Fruit fly (Drosophila melanogaster) whole organism, embryonic: ENCODE data around the gene CG31343.
A peak's percentile ranks its signal among the peaks of the same experiment; 100 is the strongest.

Source experiments
- ATbp ChIP-seq: fragments of 200-800 bp; sonication (Bioruptor generic); optimal IDR thresholded peaks from 2 replicates; lab custom pipeline; 2017; ENCODE audit warnings: missing biosample characterization, mild to moderate bottlenecking, missing genetic modification characterization, missing genetic modification reagents
- BEAF-32 ChIP-seq: fragments of 200-800 bp; sonication (Bioruptor generic); optimal IDR thresholded peaks from 3 replicates; lab custom pipeline; 2017; ENCODE audit warnings: missing biosample characterization, missing genetic modification characterization, mild to moderate bottlenecking, moderate library complexity, missing genetic modification reagents
- Bgb ChIP-seq: fragments of 200-800 bp; sonication (Bioruptor generic); IDR thresholded peaks from 2 replicates; pipeline ENCODE4 v1.3.6; 2022; ENCODE audit warnings: missing biosample characterization, missing genetic modification characterization; ENCODE audit not compliant: partially characterized antibody
- C15 ChIP-seq: fragments of 200-800 bp; sonication (Bioruptor generic); IDR thresholded peaks from 3 replicates; pipeline ENCODE4 v1.3.6; 2022; ENCODE audit warnings: missing biosample characterization, missing genetic modification characterization
- CG10654 ChIP-seq: fragments of 200-800 bp; sonication (Bioruptor generic); optimal IDR thresholded peaks from 2 replicates; lab custom pipeline; 2016; ENCODE audit warnings: missing biosample characterization, missing genetic modification characterization
- CG12299 ChIP-seq: fragments of 200-800 bp; sonication (Bioruptor generic); optimal IDR thresholded peaks from 2 replicates; lab custom pipeline; 2018; ENCODE audit warnings: missing biosample characterization, mild to moderate bottlenecking, missing genetic modification characterization
- CG13894 ChIP-seq: fragments of 200-800 bp; sonication (Bioruptor generic); optimal IDR thresholded peaks from 3 replicates; lab custom pipeline; 2018; ENCODE audit warnings: missing biosample characterization, mild to moderate bottlenecking, missing genetic modification characterization, moderate library complexity
- CG14667 ChIP-seq: fragments of 200-800 bp; sonication (Bioruptor generic); IDR thresholded peaks from 2 replicates; pipeline ENCODE4 v1.3.6; 2022; ENCODE audit warnings: missing biosample characterization, missing genetic modification characterization
- CG17359 ChIP-seq: fragments of 200-800 bp; sonication (Bioruptor generic); optimal IDR thresholded peaks from 3 replicates; lab custom pipeline; 2018; ENCODE audit warnings: missing biosample characterization, mild to moderate bottlenecking, missing genetic modification characterization, moderate library complexity
- CG1792 ChIP-seq: fragments of 200-800 bp; sonication (Bioruptor generic); optimal IDR thresholded peaks from 2 replicates; lab custom pipeline; 2016; ENCODE audit warnings: missing biosample characterization, missing genetic modification characterization
- CG2116 ChIP-seq: fragments of 200-800 bp; sonication (Bioruptor generic); optimal IDR thresholded peaks from 3 replicates; lab custom pipeline; 2018; ENCODE audit warnings: missing biosample characterization, mild to moderate bottlenecking, missing genetic modification characterization
- CG3407 ChIP-seq: fragments of 200-800 bp; sonication (Bioruptor generic); optimal IDR thresholded peaks from 2 replicates; lab custom pipeline; 2018; ENCODE audit warnings: missing biosample characterization, mild to moderate bottlenecking, missing genetic modification characterization
- CG5180 ChIP-seq: fragments of 200-800 bp; sonication (Bioruptor generic); optimal IDR thresholded peaks from 3 replicates; lab custom pipeline; 2017; ENCODE audit warnings: missing biosample characterization, missing genetic modification characterization, mild to moderate bottlenecking, moderate library complexity, missing genetic modification reagents
- CHES-1-like ChIP-seq: fragments of 200-800 bp; sonication (Bioruptor generic); optimal IDR thresholded peaks from 2 replicates; lab custom pipeline; 2016; ENCODE audit warnings: missing biosample characterization, missing genetic modification characterization
- D19B ChIP-seq: fragments of 200-800 bp; sonication (Bioruptor generic); optimal IDR thresholded peaks from 2 replicates; lab custom pipeline; 2017; ENCODE audit warnings: missing biosample characterization, mild to moderate bottlenecking, missing genetic modification characterization
- Dfd ChIP-seq, 2 experiments: fragments of >200 bp; optimal IDR thresholded peaks; 2 replicates each; lab custom pipeline; 2017; ENCODE audit warnings: missing biosample characterization in 2 of 2, missing genetic modification characterization in 2 of 2
- Dll ChIP-seq: fragments of 200-800 bp; sonication (Bioruptor generic); IDR thresholded peaks from 4 replicates; pipeline ENCODE4 v1.3.6; 2022; ENCODE audit warnings: missing biosample characterization, missing genetic modification characterization; ENCODE audit not compliant: partially characterized antibody
- Doc2 ChIP-seq: fragments of 200-800 bp; sonication (Bioruptor generic); IDR thresholded peaks from 2 replicates; pipeline ENCODE4 v1.3.6; 2022; ENCODE audit warnings: missing biosample characterization, missing genetic modification characterization
- E2f1 ChIP-seq: fragments of 200-800 bp; sonication (Bioruptor generic); IDR thresholded peaks from 2 replicates; pipeline ENCODE4 v1.3.6; 2022; ENCODE audit warnings: missing biosample characterization, missing genetic modification characterization
- H2.0 ChIP-seq: fragments of 200-800 bp; sonication (Bioruptor generic); IDR thresholded peaks from 2 replicates; pipeline ENCODE4 v1.3.6; 2022; ENCODE audit warnings: missing biosample characterization, missing genetic modification characterization
- HLH54F ChIP-seq: fragments of 200-800 bp; sonication (Bioruptor generic); optimal IDR thresholded peaks from 3 replicates; lab custom pipeline; 2016; ENCODE audit warnings: missing biosample characterization, missing genetic modification characterization
- Hey ChIP-seq: fragments of 200-800 bp; sonication (Bioruptor generic); optimal IDR thresholded peaks from 3 replicates; lab custom pipeline; 2018; ENCODE audit warnings: missing biosample characterization, mild to moderate bottlenecking, missing genetic modification characterization
- Hr78 ChIP-seq, 2 experiments: fragments of 200-800 bp in 1 of 2; fragments of >200 bp in 1 of 2; sonication (Bioruptor generic) in 1 of 2; optimal IDR thresholded peaks; 2 replicates each; lab custom pipeline; 2017 to 2019; ENCODE audit warnings: missing biosample characterization in 2 of 2, missing genetic modification characterization in 2 of 2, mild to moderate bottlenecking in 1 of 2, moderate library complexity in 1 of 2
- Jarid2 ChIP-seq: fragments of 200-800 bp; sonication (Bioruptor generic); optimal IDR thresholded peaks from 3 replicates; lab custom pipeline; 2017; ENCODE audit warnings: mild to moderate bottlenecking, missing biosample characterization, missing genetic modification reagents, missing genetic modification characterization
- Mes4 ChIP-seq: fragments of 200-800 bp; sonication (Bioruptor generic); optimal IDR thresholded peaks from 2 replicates; lab custom pipeline; 2016; ENCODE audit warnings: missing biosample characterization, missing genetic modification characterization
- NfI ChIP-seq: fragments of 200-800 bp; sonication (Bioruptor generic); optimal IDR thresholded peaks from 3 replicates; lab custom pipeline; 2018; ENCODE audit warnings: missing biosample characterization, mild to moderate bottlenecking, missing genetic modification characterization, moderate library complexity
- PHDP ChIP-seq: fragments of 200-800 bp; sonication (Bioruptor generic); optimal IDR thresholded peaks from 3 replicates; lab custom pipeline; 2018; ENCODE audit warnings: missing biosample characterization, mild to moderate bottlenecking, missing genetic modification characterization, moderate library complexity
- TFAM ChIP-seq: fragments of 200-800 bp; sonication (Bioruptor generic); optimal IDR thresholded peaks from 2 replicates; lab custom pipeline; 2017; ENCODE audit warnings: missing biosample characterization, missing genetic modification characterization, inconsistent platforms
- Vsx1 ChIP-seq: fragments of 200-800 bp; sonication (Bioruptor generic); optimal IDR thresholded peaks from 2 replicates; lab custom pipeline; 2017; ENCODE audit warnings: missing biosample characterization, mild to moderate bottlenecking, missing genetic modification characterization, missing genetic modification reagents
- Xbp1 ChIP-seq: fragments of 200-800 bp; sonication (Bioruptor generic); optimal IDR thresholded peaks from 3 replicates; lab custom pipeline; 2016; ENCODE audit warnings: missing biosample characterization, mild to moderate bottlenecking, missing genetic modification characterization
- ato ChIP-seq: fragments of 200-800 bp; sonication (Bioruptor generic); IDR thresholded peaks from 2 replicates; pipeline ENCODE4 v1.3.6; 2022; ENCODE audit warnings: missing biosample characterization, missing genetic modification characterization; ENCODE audit not compliant: partially characterized antibody
- bowl ChIP-seq: fragments of 200-800 bp; sonication (Bioruptor generic); IDR thresholded peaks from 2 replicates; pipeline ENCODE4 v1.3.6; 2022; ENCODE audit warnings: missing biosample characterization, missing genetic modification characterization
- cad ChIP-seq: fragments of >200 bp; optimal IDR thresholded peaks from 2 replicates; lab custom pipeline; 2017; ENCODE audit warnings: missing biosample characterization, missing genetic modification characterization
- chinmo ChIP-seq: fragments of 200-800 bp; sonication (Bioruptor generic); IDR thresholded peaks from 4 replicates; pipeline ENCODE4 v1.3.6; 2022; ENCODE audit warnings: missing biosample characterization, missing genetic modification characterization; ENCODE audit not compliant: partially characterized antibody
- chn ChIP-seq: fragments of 200-800 bp; sonication (Bioruptor generic); optimal IDR thresholded peaks from 2 replicates; lab custom pipeline; 2016; ENCODE audit warnings: missing biosample characterization, missing genetic modification characterization
- crol ChIP-seq: fragments of 200-800 bp; sonication (Bioruptor generic); IDR thresholded peaks from 2 replicates; pipeline ENCODE4 v1.3.6; 2022; ENCODE audit warnings: missing biosample characterization, missing genetic modification characterization
- dpn ChIP-seq, 2 experiments: fragments of 200-800 bp; sonication (Bioruptor generic); optimal IDR thresholded peaks; 3 replicates each; lab custom pipeline; 2016; ENCODE audit warnings: missing biosample characterization in 2 of 2, missing genetic modification characterization in 2 of 2
- dysf ChIP-seq: fragments of 200-800 bp; sonication (Bioruptor generic); IDR thresholded peaks from 3 replicates; pipeline ENCODE4 v1.3.6; 2022; ENCODE audit warnings: missing biosample characterization, missing genetic modification characterization
- esg ChIP-seq: fragments of 200-800 bp; sonication (Bioruptor generic); conservative IDR thresholded peaks from 2 replicates; pipeline ENCODE4 v1.3.6; 2022; ENCODE audit warnings: missing biosample characterization, missing genetic modification characterization
- fru ChIP-seq: fragments of >200 bp; optimal IDR thresholded peaks from 2 replicates; lab custom pipeline; 2017
- hb ChIP-seq: fragments of 200-800 bp; sonication (Bioruptor generic); IDR thresholded peaks from 3 replicates; pipeline ENCODE4 v1.3.6; 2022; ENCODE audit warnings: missing biosample characterization, missing genetic modification characterization; ENCODE audit not compliant: partially characterized antibody
- kah ChIP-seq: fragments of 200-800 bp; sonication (Bioruptor generic); optimal IDR thresholded peaks from 2 replicates; lab custom pipeline; 2018; ENCODE audit warnings: missing biosample characterization, mild to moderate bottlenecking, missing genetic modification characterization
- kni ChIP-seq: fragments of 200-800 bp; sonication (Bioruptor generic); optimal IDR thresholded peaks from 3 replicates; lab custom pipeline; 2017; ENCODE audit warnings: mild to moderate bottlenecking, missing biosample characterization, missing genetic modification reagents, missing genetic modification characterization
- rib ChIP-seq: fragments of 200-800 bp; sonication (Bioruptor generic); IDR thresholded peaks from 2 replicates; pipeline ENCODE4 v1.3.6; 2022; ENCODE audit warnings: missing biosample characterization, missing genetic modification characterization
- run ChIP-seq: fragments of 200-800 bp; sonication (Bioruptor generic); optimal IDR thresholded peaks from 3 replicates; lab custom pipeline; 2018; ENCODE audit warnings: missing biosample characterization, mild to moderate bottlenecking, missing genetic modification characterization
- stwl ChIP-seq: fragments of 200-800 bp; sonication (Bioruptor generic); optimal IDR thresholded peaks from 3 replicates; lab custom pipeline; 2018; ENCODE audit warnings: missing biosample characterization, mild to moderate bottlenecking, missing genetic modification characterization, moderate library complexity
- trh ChIP-seq: fragments of 200-800 bp; sonication (Bioruptor generic); optimal IDR thresholded peaks from 2 replicates; lab custom pipeline; 2016; ENCODE audit warnings: missing biosample characterization, missing genetic modification characterization
- usp ChIP-seq: fragments of >200 bp; optimal IDR thresholded peaks from 2 replicates; lab custom pipeline; 2017; ENCODE audit warnings: missing biosample characterization, missing genetic modification characterization
- vfl ChIP-seq: fragments of 200-800 bp; sonication (Bioruptor generic); optimal IDR thresholded peaks from 2 replicates; lab custom pipeline; 2016; ENCODE audit warnings: missing biosample characterization, missing genetic modification characterization
- zen ChIP-seq: fragments of 200-800 bp; sonication (Bioruptor generic); optimal IDR thresholded peaks from 3 replicates; lab custom pipeline; 2018; ENCODE audit warnings: missing biosample characterization, mild to moderate bottlenecking, missing genetic modification characterization, moderate library complexity
- zen2 ChIP-seq: fragments of 200-800 bp; sonication (Bioruptor generic); IDR thresholded peaks from 3 replicates; pipeline ENCODE4 v1.3.6; 2022; ENCODE audit warnings: missing biosample characterization, missing genetic modification characterization; ENCODE audit not compliant: partially characterized antibody

Gene CG31343

dm6 chr3R:21698895-21699300, 46.2 kb upstream of the CG31343 start (continued):
- TF ChIP-seq usp (no peak), CG14667 (no peak), CG5180 (no peak), stwl (no peak), Xbp1 (GFP tag; lab: Kevin White, UChicago) (no peak), zen (no peak), hb (no peak), C15 (GFP tag; lab: Robert Waterston, UW) (no peak), CG1792 (GFP tag; lab: Kevin White, UChicago) (no peak), cad (GFP tag; lab: Kevin White, UChicago) (no peak), kah (GFP tag; lab: Kevin White, UChicago) (no peak), kni (GFP tag; lab: Kevin White, UChicago) (no peak), chn (GFP tag; lab: Kevin White, UChicago) (no peak), H2.0 (GFP tag; lab: Robert Waterston, UW) (no peak), Hr78 (GFP tag; optimal IDR thresholded peaks at IDR 0.05; lab: Kevin White, UChicago) (no peak), Bgb (GFP tag; lab: Robert Waterston, UW) (no peak), BEAF-32 (GFP tag; lab: Kevin White, UChicago) (no peak), CHES-1-like (no peak), Mes4 (GFP tag; lab: Kevin White, UChicago) (no peak), crol (GFP tag; lab: Robert Waterston, UW) (no peak), ATbp (GFP tag; lab: Kevin White, UChicago) (peak; percentile 28), CG12299 (tag; lab: Kevin White, UChicago) (no peak), chinmo (no peak), D19B (GFP tag; lab: Kevin White, UChicago) (no peak), bowl (GFP tag; lab: Robert Waterston, UW) (no peak), ato (no peak), CG13894 (tag; lab: Kevin White, UChicago) (no peak), Vsx1 (GFP tag; lab: Kevin White, UChicago) (no peak), Dfd (GFP tag; optimal IDR thresholded peaks at IDR 0.05; lab: Kevin White, UChicago) (no peak), run (tag; lab: Kevin White, UChicago) (peak; percentile 1), vfl (GFP tag; lab: Kevin White, UChicago) (no peak), trh (no peak), HLH54F (no peak), dysf (GFP tag; lab: Robert Waterston, UW) (no peak), CG3407 (no peak), PHDP (tag; lab: Kevin White, UChicago) (peak; percentile 37), Doc2 (GFP tag; lab: Robert Waterston, UW) (no peak), TFAM (GFP tag; lab: Kevin White, UChicago) (no peak), fru (lab: Kevin White, UChicago) (no peak), CG2116 (GFP tag; lab: Kevin White, UChicago) (no peak), Dll (GFP tag; lab: Robert Waterston, UW) (no peak), Hey (tag; lab: Kevin White, UChicago) (no peak), dpn (GFP tag; optimal IDR thresholded peaks at IDR 0.05; lab: Kevin White, UChicago) (peak in 1 of 2 experiments; percentile 16), CG10654 (GFP tag; lab: Kevin White, UChicago) (no peak), CG17359 (tag; lab: Kevin White, UChicago) (peak; percentile 58), esg (GFP tag; lab: Robert Waterston, UW) (peak; percentile 24; the same call in 1 of the 2 replicates), Jarid2 (GFP tag; lab: Kevin White, UChicago) (no peak), zen2 (GFP tag; lab: Robert Waterston, UW) (no peak), NfI (GFP tag; lab: Kevin White, UChicago) (no peak), E2f1 (GFP tag; lab: Robert Waterston, UW) (no peak), rib (GFP tag; lab: Robert Waterston, UW) (no peak)
